Worm (Caenorhabditis elegans) whole organism, young adult: ENCODE results near the gene cwp-4.

Experiments
- B0019.2 ChIP-seq: fragments of 200-800 bp; sonication (Bioruptor generic); conservative IDR thresholded peaks from 2 replicates; pipeline ENCODE4 v1.3.6; 2022; ENCODE audit warnings: missing genetic modification reagents, missing genetic modification characterization, missing compliant biosample characterization
- B0336.3 ChIP-seq: fragments of 200-800 bp; sonication (Bioruptor generic); IDR thresholded peaks from 2 replicates; pipeline ENCODE4 v1.3.6; 2022; ENCODE audit warnings: missing genetic modification characterization, missing compliant biosample characterization
- F10E7.11 ChIP-seq: sonication (generic microtip); optimal IDR thresholded peaks from 2 replicates; lab custom pipeline; 2017; ENCODE audit warnings: mild to moderate bottlenecking, missing genetic modification characterization, moderate library complexity, missing compliant biosample characterization
- F57C9.4 ChIP-seq: sonication (generic microtip); optimal IDR thresholded peaks from 2 replicates; lab custom pipeline; 2017; ENCODE audit warnings: mild to moderate bottlenecking, missing genetic modification characterization, missing compliant biosample characterization
- Y56A3A.18 ChIP-seq: fragments of 200-800 bp; sonication (Bioruptor generic); IDR thresholded peaks from 2 replicates; pipeline ENCODE4 v1.3.6; 2022; ENCODE audit warnings: missing genetic modification reagents, missing genetic modification characterization, missing compliant biosample characterization
- Y95B8A.8 ChIP-seq: fragments of 200-800 bp; sonication (Bioruptor generic); IDR thresholded peaks from 2 replicates; pipeline ENCODE4 v1.3.6; 2022; ENCODE audit warnings: missing genetic modification reagents, missing genetic modification characterization, missing compliant biosample characterization
- aptf-2 ChIP-seq: fragments of 200-800 bp; sonication (Bioruptor generic); conservative IDR thresholded peaks from 2 replicates; pipeline ENCODE4 v1.3.6; 2022; ENCODE audit warnings: missing genetic modification reagents, missing genetic modification characterization, missing compliant biosample characterization
- atf-7 ChIP-seq: sonication (generic microtip); optimal IDR thresholded peaks from 2 replicates; lab custom pipeline; 2017; ENCODE audit warnings: mild to moderate bottlenecking, missing genetic modification characterization, missing compliant biosample characterization
- bed-2 ChIP-seq: fragments of 200-800 bp; sonication (Bioruptor generic); IDR thresholded peaks from 2 replicates; pipeline ENCODE4 v1.3.6; 2022; ENCODE audit warnings: missing genetic modification reagents, missing genetic modification characterization, missing compliant biosample characterization
- cebp-1 ChIP-seq, 2 experiments: fragments of 200-800 bp in 1 of 2; sonication (Bioruptor generic) in 1 of 2; sonication (generic microtip) in 1 of 2; IDR thresholded peaks in 1 of 2; optimal IDR thresholded peaks in 1 of 2; 2 replicates each; pipeline versions ENCODE4 v1.3.6 to Lab custom; 2017 to 2022; ENCODE audit warnings: missing compliant biosample characterization in 2 of 2, missing genetic modification characterization in 2 of 2, mild to moderate bottlenecking in 1 of 2, missing genetic modification reagents in 1 of 2, moderate library complexity in 1 of 2
- cebp-2 ChIP-seq: fragments of 200-800 bp; sonication (Bioruptor generic); IDR thresholded peaks from 2 replicates; pipeline ENCODE4 v1.3.6; 2022; ENCODE audit warnings: missing genetic modification characterization, missing compliant biosample characterization
- dox-1 ChIP-seq: fragments of 200-800 bp; sonication (Bioruptor generic); IDR thresholded peaks from 2 replicates; pipeline ENCODE4 v1.3.6; 2022; ENCODE audit warnings: missing genetic modification reagents, missing genetic modification characterization, missing compliant biosample characterization
- dpl-1 ChIP-seq: fragments of 150-350 bp; optimal IDR thresholded peaks from 2 replicates; lab custom pipeline; 2014; ENCODE audit warnings: missing biosample characterization, missing genetic modification reagents, missing genetic modification characterization
- gei-17 ChIP-seq: fragments of 200-800 bp; sonication (Bioruptor generic); optimal IDR thresholded peaks from 2 replicates; lab custom pipeline; 2018; ENCODE audit warnings: mild to moderate bottlenecking, missing genetic modification characterization, missing compliant biosample characterization
- hlh-26 ChIP-seq: fragments of 200-800 bp; sonication (Bioruptor generic); conservative IDR thresholded peaks from 2 replicates; pipeline ENCODE4 v1.3.6; 2022; ENCODE audit warnings: missing genetic modification reagents, missing genetic modification characterization, missing compliant biosample characterization
- hrde-1 ChIP-seq: sonication (generic microtip); optimal IDR thresholded peaks from 2 replicates; lab custom pipeline; 2016; ENCODE audit warnings: missing genetic modification characterization, mild to moderate bottlenecking, missing compliant biosample characterization, moderate library complexity, missing genotype, missing genetic modification reagents, borderline replicate concordance
- let-526 ChIP-seq: fragments of 200-800 bp; sonication (Bioruptor generic); IDR thresholded peaks from 2 replicates; pipeline ENCODE4 v1.3.6; 2022; ENCODE audit warnings: missing genetic modification reagents, missing genetic modification characterization, missing compliant biosample characterization
- lsy-27 ChIP-seq: sonication (generic microtip); optimal IDR thresholded peaks from 2 replicates; lab custom pipeline; 2017; ENCODE audit warnings: missing genetic modification characterization, mild to moderate bottlenecking, missing compliant biosample characterization, antibody characterized with exemption, missing genotype, borderline replicate concordance; ENCODE audit not compliant: insufficient read depth
- nfya-1 ChIP-seq: sonication (generic microtip); optimal IDR thresholded peaks from 2 replicates; lab custom pipeline; 2017; ENCODE audit warnings: antibody characterized with exemption, missing compliant biosample characterization, missing genetic modification characterization, borderline replicate concordance; ENCODE audit not compliant: insufficient read depth
- nhr-179 ChIP-seq: sonication (generic microtip); optimal IDR thresholded peaks from 2 replicates; lab custom pipeline; 2016; ENCODE audit warnings: mild to moderate bottlenecking, missing genetic modification characterization, missing compliant biosample characterization
- nhr-80 ChIP-seq: sonication (generic microtip); optimal IDR thresholded peaks from 2 replicates; lab custom pipeline; 2016; ENCODE audit warnings: missing genetic modification characterization, missing compliant biosample characterization
- nhr-90 ChIP-seq: sonication (generic microtip); optimal IDR thresholded peaks from 2 replicates; lab custom pipeline; 2016; ENCODE audit warnings: missing genotype, mild to moderate bottlenecking, missing genetic modification characterization, missing compliant biosample characterization
- pbrm-1 ChIP-seq: fragments of 200-800 bp; sonication (Bioruptor generic); IDR thresholded peaks from 2 replicates; pipeline ENCODE4 v1.3.6; 2022; ENCODE audit warnings: missing genetic modification reagents, missing genetic modification characterization, missing compliant biosample characterization
- tbx-9 ChIP-seq: sonication (generic microtip); optimal IDR thresholded peaks from 2 replicates; lab custom pipeline; 2016; ENCODE audit warnings: borderline replicate concordance, missing genetic modification characterization, inconsistent platforms, missing compliant biosample characterization
- tlf-1 ChIP-seq: fragments of 200-800 bp; sonication (Bioruptor generic); optimal IDR thresholded peaks from 2 replicates; lab custom pipeline; 2018; ENCODE audit warnings: mild to moderate bottlenecking, missing genetic modification characterization, missing compliant biosample characterization
- unc-130 ChIP-seq: sonication (generic microtip); optimal IDR thresholded peaks from 2 replicates; lab custom pipeline; 2016; ENCODE audit warnings: missing genetic modification reagents, missing genetic modification characterization, missing compliant biosample characterization
- unc-62 ChIP-seq: fragments of 150-350 bp; optimal IDR thresholded peaks from 2 replicates; lab custom pipeline; 2014; ENCODE audit warnings: missing biosample characterization, missing genetic modification reagents, missing genetic modification characterization
- ztf-22 ChIP-seq: fragments of 200-800 bp; sonication (Bioruptor generic); optimal IDR thresholded peaks from 2 replicates; lab custom pipeline; 2018; ENCODE audit warnings: mild to moderate bottlenecking, missing genetic modification characterization, moderate library complexity, missing compliant biosample characterization
- ztf-25 ChIP-seq: fragments of 200-800 bp; sonication (Bioruptor generic); IDR thresholded peaks from 2 replicates; pipeline ENCODE4 v1.3.6; 2022; ENCODE audit warnings: missing genetic modification reagents, missing genetic modification characterization, missing compliant biosample characterization
- ztf-26 ChIP-seq: sonication (generic microtip); optimal IDR thresholded peaks from 2 replicates; lab custom pipeline; 2017; ENCODE audit warnings: missing genetic modification characterization, missing compliant biosample characterization
- ztf-28 ChIP-seq: fragments of 200-800 bp; sonication (Bioruptor generic); IDR thresholded peaks from 2 replicates; pipeline ENCODE4 v1.3.6; 2022; ENCODE audit warnings: missing genetic modification reagents, missing genetic modification characterization, missing compliant biosample characterization

cwp-4 gene

DNA sequence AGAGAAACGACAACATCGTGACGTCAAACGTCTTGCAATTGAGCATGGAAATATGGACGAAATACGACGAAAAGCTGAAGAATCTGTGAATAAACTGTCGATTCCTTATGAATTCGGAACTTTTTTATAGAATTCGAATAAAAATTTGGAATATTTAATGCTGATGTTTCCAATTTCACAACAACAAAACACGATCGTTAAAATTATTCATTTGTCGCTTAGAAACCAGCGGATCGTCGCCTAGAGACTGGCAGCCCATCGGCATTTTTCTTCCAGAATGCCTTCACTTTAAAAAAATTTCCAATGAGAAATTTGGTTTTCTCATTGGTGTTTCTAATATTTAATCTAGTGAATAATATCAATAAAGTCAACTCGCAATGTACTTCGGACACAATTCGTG lies at the start of gene cwp-4:
cwp-4 (plus strand) TSS at position 301 of the 400 bp plus-strand sequence.
- TF ChIP-seq B0336.3 (GFP tag; lab: Robert Waterston, UW) (no peak), nfya-1 (tag; lab: Kevin White, UChicago) (no peak), B0019.2 (GFP tag; lab: Robert Waterston, UW) (no peak), tlf-1 (GFP tag; lab: Kevin White, UChicago) (no peak), aptf-2 (no peak), unc-130 (GFP tag; lab: Kevin White, UChicago) (no peak)

- TF ChIP-seq Y95B8A.8 (GFP tag; lab: Robert Waterston, UW) (no peak), tbx-9 (no peak), nhr-80 (tag; lab: Kevin White, UChicago) (peak; percentile 31), hrde-1 (tag; lab: Kevin White, UChicago) (no peak), pbrm-1 (no peak), ztf-26 (tag; lab: Kevin White, UChicago) (no peak), F10E7.11 (no peak), lsy-27 (no peak), unc-62 (GFP tag; lab: Kevin White, UChicago) (peak; percentile 59)
Measured at ce11 chrV:5012193-5012853, 41.1 kb upstream of the cwp-4 start, which contains the start of gene srr-6. srr-6 (plus strand) TSS chrV:5012803.

DNA sequence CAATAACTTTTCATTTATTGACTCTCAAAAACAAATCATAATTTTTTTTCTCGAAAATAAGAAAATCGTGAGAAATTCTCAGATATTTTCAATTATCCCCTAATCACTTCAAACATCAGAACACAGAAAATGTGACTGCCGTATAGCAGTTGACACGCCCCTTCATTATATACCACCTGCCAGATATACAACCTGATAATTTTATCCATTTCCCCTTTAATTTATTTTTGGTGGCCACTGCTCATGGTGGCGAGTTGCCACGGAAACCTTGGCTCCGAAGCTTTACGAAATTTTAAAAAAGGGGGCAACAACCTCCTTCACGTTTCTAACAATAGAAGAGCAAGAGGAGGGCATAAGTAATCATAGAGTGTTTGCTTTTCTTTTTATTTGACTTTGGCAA lies 36.7 kb upstream of the cwp-4 start:
- TF ChIP-seq ztf-28 (GFP tag; lab: Robert Waterston, UW) (no peak), bed-2 (GFP tag; lab: Robert Waterston, UW) (no peak), dox-1 (no peak), let-526 (GFP tag; lab: Robert Waterston, UW) (no peak), hlh-26 (GFP tag; lab: Robert Waterston, UW) (no peak)

- TF ChIP-seq nhr-80 (tag; lab: Kevin White, UChicago) (peak; percentile 43), ztf-22 (GFP tag; lab: Kevin White, UChicago) (no peak)
Measured at ce11 chrV:5018067-5018466, 35.4 kb upstream of the cwp-4 start.

DNA sequence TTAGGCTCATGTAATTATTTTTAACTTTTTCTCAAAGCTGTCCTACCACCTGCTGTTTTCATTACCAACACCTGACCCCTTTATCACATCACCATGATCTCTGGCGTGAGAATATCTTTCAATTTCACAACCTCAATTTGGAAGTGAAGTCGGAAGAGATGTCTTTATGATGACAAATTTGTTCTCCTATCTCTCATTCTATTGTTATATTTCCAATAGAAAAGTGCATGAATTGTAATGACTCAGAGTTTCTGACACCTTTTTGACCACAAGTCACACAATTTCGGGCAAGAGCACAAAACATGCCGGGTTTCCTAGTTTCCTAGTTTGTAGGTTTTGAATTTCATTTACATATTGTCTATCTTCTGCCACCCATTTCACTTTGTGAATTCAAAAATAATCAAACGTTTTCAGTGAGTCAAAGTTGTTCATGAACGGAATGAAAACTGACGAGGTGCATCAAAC lies 34.6 kb upstream of the cwp-4 start, which contains the start of gene srr-4:
srr-4 (plus strand) TSS at position 415 of the 465 bp plus-strand sequence.
- no peak for TF ChIP-seq nhr-179 (tag; lab: Kevin White, UChicago)
- TF ChIP-seq dpl-1 (GFP tag; lab: Kevin White, UChicago): no peak
- TF ChIP-seq nfya-1 (tag; lab: Kevin White, UChicago): no peak
- TF ChIP-seq F57C9.4: no peak
- TF ChIP-seq cebp-2 (GFP tag; lab: Robert Waterston, UW): no peak
- no peak for TF ChIP-seq nhr-90
- no peak for TF ChIP-seq Y95B8A.8 (GFP tag; lab: Robert Waterston, UW)
- TF ChIP-seq ztf-25: no peak
- TF ChIP-seq atf-7 (tag; lab: Kevin White, UChicago): no peak
- TF ChIP-seq gei-17 (GFP tag; lab: Kevin White, UChicago): no peak

DNA sequence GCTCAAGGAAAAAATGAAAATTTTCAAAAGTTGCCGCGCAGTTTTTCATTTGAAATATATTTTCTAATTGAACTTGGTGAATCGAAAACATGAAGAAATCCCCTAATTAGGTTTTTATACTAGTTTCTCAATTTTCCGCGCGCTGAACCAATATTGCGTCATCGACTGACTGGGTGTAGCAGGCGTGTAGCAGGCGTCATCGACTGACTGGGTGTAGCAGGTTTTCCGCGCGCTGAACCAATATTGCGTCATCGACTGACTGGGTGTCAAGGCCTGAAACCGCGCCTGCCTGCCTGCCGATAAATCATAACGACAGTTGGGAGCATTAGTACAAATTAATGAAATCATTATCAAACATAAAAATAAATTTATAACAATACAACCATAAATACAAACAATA lies 30.1 kb upstream of the cwp-4 start:
- TF ChIP-seq Y56A3A.18 (GFP tag; lab: Robert Waterston, UW) (no peak), cebp-1 (GFP tag; IDR thresholded peaks at IDR 0.05; lab: Robert Waterston, UW) (no peak), cebp-1 (tag; optimal IDR thresholded peaks at IDR 0.05; lab: Kevin White, UChicago) (peak; percentile 14)
